Fruit fly (Drosophila melanogaster): Measurements from ENCODE around the gene Cyt-c-d.

The Cyt-c-d gene

DNA sequence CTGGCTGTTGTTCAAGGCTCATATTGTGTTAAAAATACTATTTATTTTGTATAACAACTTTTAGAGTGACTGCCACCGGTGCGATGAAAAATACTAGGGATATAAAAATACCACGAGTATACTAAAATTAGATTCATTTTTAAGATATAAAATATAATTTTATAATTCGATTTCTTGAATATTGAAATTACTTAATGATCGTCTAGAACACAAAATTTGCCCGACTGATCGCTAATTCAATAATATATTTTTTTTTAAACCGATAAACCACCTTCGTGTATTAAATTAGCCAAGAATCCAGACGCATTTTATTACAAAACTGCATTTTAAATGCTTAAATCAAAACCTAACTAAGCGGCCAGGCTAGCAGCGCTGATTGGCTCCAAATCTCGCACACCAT, 15.2 kb downstream of the Cyt-c-d start, which contains the start of gene CG17996:
CG17996 (minus strand) TSS at position 101 of the 400 bp plus-strand sequence.
- TF ChIP-seq CG15710 (tag; optimal IDR thresholded peaks at IDR 0.05) (no peak), CG17806 (tag; optimal IDR thresholded peaks at IDR 0.05) (no peak), CG4496 (GFP tag; IDR thresholded peaks at IDR 0.05) (no peak), CG32121 (GFP tag; IDR thresholded peaks at IDR 0.05) (no peak), EcR (GFP tag; optimal IDR thresholded peaks at IDR 0.05) (no peak), Pif1B (GFP tag; optimal IDR thresholded peaks at IDR 0.05) (no peak), CG10348 (GFP tag; IDR thresholded peaks at IDR 0.05) (no peak), D1 (tag; optimal IDR thresholded peaks at IDR 0.05) (no peak), Ets98B (GFP tag; IDR thresholded peaks at IDR 0.05) (no peak), CG9948 (tag; optimal IDR thresholded peaks at IDR 0.05) (no peak), CG8159 (tag; optimal IDR thresholded peaks at IDR 0.05) (no peak), gl (tag; optimal IDR thresholded peaks at IDR 0.05) (no peak), rn (GFP tag; IDR thresholded peaks at IDR 0.05) (no peak), Snoo (tag; optimal IDR thresholded peaks at IDR 0.05) (no peak), CG14655 (GFP tag; optimal IDR thresholded peaks at IDR 0.05) (no peak), CG13204 (GFP tag; optimal IDR thresholded peaks at IDR 0.05) (no peak), Pif1A (GFP tag; optimal IDR thresholded peaks at IDR 0.05) (no peak), CG34367 (tag; optimal IDR thresholded peaks at IDR 0.05) (no peak), CG12605 (GFP tag; IDR thresholded peaks at IDR 0.05) (no peak)

DNA sequence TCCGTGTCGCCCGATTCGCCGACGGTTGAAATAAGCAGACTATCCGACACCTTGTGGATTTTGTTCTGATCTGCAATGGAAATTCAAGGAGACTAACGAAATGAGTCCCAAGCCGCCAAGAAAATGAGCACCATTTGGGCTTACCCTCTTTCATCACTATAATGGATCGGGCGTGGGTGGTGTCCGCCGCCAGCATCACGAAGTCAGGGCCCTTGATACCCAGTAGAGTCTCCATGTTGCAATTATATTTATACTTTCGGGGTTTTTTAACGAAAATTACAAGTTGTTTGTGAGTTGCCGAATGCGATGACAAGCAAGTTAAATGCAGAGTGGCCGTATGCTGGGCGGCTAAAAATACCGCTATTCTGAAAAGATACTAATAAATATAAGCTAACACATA, 16.1 kb downstream of the Cyt-c-d start, which contains the start of gene Prosbeta4:
Prosbeta4 (minus strand) TSS at position 335 of the 400 bp plus-strand sequence.
- no peak for TF ChIP-seq CG34367 (tag; optimal IDR thresholded peaks at IDR 0.05)
- no peak for TF ChIP-seq CG10348 (GFP tag; IDR thresholded peaks at IDR 0.05)
- no peak for TF ChIP-seq CG13204 (GFP tag; optimal IDR thresholded peaks at IDR 0.05)
- TF ChIP-seq CG8301 (tag; optimal IDR thresholded peaks at IDR 0.05) = no peak
- no peak for TF ChIP-seq CG9948 (tag; optimal IDR thresholded peaks at IDR 0.05)
- no peak for TF ChIP-seq rn (GFP tag; IDR thresholded peaks at IDR 0.05)
- no peak for TF ChIP-seq CG17806 (tag; optimal IDR thresholded peaks at IDR 0.05)
- no peak for TF ChIP-seq CG15710 (tag; optimal IDR thresholded peaks at IDR 0.05)
- TF ChIP-seq CG8159 (tag; optimal IDR thresholded peaks at IDR 0.05) = no peak
- no peak for TF ChIP-seq Pif1A (GFP tag; optimal IDR thresholded peaks at IDR 0.05)
- no peak for TF ChIP-seq CG4496 (GFP tag; IDR thresholded peaks at IDR 0.05)
- no peak for TF ChIP-seq gl (tag; optimal IDR thresholded peaks at IDR 0.05)

DNA sequence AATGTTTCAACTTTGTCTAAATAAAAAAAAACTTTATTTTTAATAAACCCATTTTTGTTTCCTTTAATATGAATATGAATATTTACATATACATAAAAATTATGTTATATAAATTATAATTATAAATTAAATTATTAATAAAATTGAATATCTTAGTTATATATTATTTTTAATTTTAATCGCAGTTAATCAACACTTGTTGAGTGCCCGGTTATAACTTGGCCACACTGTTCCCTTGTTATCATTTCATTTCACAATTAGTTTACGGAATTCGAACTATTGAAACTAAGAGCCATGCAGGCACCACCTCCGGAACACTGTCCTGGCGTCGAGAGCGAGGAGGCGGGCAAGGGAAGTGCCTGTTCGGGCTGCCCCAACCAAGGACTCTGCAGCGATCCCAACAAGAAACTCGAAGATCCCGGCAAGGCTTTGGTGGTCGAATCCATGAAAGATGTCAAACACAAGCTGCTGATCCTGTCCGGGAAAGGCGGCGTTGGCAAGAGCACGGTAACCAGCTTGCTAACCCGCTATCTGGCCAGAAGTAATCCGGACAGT, 16.7 kb downstream of the Cyt-c-d start, which contains the start of gene Nubp1:
Nubp1 (plus strand) TSS at position 213 of the 555 bp plus-strand sequence.
- TF ChIP-seq CG15710 (tag; optimal IDR thresholded peaks at IDR 0.05) (no peak), CG9948 (tag; optimal IDR thresholded peaks at IDR 0.05) (no peak), gl (tag; optimal IDR thresholded peaks at IDR 0.05) (no peak), CG34367 (tag; optimal IDR thresholded peaks at IDR 0.05) (no peak), D1 (tag; optimal IDR thresholded peaks at IDR 0.05) (no peak), rn (GFP tag; IDR thresholded peaks at IDR 0.05) (no peak)

DNA sequence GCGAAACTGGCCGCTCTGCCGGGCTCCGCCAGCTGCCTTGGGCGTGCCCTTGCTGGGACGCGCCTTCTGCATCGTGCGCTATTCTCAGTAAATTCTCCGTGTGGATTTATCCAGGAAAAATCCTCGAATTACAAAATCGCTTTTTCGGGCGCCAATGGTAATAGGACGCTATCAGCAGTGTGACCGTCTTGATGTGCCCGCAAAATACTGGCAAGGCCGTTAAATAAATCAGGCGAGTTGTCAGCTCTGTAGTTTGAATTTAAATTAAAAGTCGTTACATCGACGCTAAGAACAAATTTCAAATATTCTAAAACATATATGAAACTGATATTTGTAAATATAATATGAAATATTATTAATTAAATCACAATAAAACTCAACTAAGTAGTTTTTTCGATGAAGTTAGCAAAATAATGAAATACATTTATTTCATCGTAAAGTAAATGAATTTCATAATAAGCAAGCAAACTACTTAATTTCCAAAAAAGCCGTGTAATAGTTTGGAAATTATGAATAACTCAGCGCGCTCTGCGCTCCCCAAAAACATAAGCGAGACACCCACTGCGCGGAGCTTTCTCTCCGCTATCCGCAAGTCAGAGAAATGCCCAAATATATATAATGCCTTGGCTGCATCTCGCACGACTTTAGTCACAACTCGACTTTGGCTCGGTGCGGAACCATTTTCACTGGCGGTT, 22.7 kb downstream of the Cyt-c-d start, which contains the start of the genes glu and ChLD3:
glu (minus strand) TSS at position 183 of the 695 bp plus-strand sequence.
ChLD3 (plus strand) TSS at position 645 of the 695 bp plus-strand sequence.
- TF ChIP-seq CG17806 (tag; optimal IDR thresholded peaks at IDR 0.05) = no peak
- no peak for TF ChIP-seq CG13204 (GFP tag; optimal IDR thresholded peaks at IDR 0.05)
- no peak for TF ChIP-seq CG9948 (tag; optimal IDR thresholded peaks at IDR 0.05)
- no peak for TF ChIP-seq CG15710 (tag; optimal IDR thresholded peaks at IDR 0.05)
- no peak for TF ChIP-seq CG8301 (tag; optimal IDR thresholded peaks at IDR 0.05)
- TF ChIP-seq D1 (tag; optimal IDR thresholded peaks at IDR 0.05) = no peak
- TF ChIP-seq CG32121 (GFP tag; IDR thresholded peaks at IDR 0.05) = no peak
- no peak for TF ChIP-seq CG34367 (tag; optimal IDR thresholded peaks at IDR 0.05)
- TF ChIP-seq EcR (GFP tag; optimal IDR thresholded peaks at IDR 0.05) = no peak
- no peak for TF ChIP-seq Pif1B (GFP tag; optimal IDR thresholded peaks at IDR 0.05)
- no peak for TF ChIP-seq CG12605 (GFP tag; IDR thresholded peaks at IDR 0.05)
- no peak for TF ChIP-seq fd96Ca (GFP tag; IDR thresholded peaks at IDR 0.05)

DNA sequence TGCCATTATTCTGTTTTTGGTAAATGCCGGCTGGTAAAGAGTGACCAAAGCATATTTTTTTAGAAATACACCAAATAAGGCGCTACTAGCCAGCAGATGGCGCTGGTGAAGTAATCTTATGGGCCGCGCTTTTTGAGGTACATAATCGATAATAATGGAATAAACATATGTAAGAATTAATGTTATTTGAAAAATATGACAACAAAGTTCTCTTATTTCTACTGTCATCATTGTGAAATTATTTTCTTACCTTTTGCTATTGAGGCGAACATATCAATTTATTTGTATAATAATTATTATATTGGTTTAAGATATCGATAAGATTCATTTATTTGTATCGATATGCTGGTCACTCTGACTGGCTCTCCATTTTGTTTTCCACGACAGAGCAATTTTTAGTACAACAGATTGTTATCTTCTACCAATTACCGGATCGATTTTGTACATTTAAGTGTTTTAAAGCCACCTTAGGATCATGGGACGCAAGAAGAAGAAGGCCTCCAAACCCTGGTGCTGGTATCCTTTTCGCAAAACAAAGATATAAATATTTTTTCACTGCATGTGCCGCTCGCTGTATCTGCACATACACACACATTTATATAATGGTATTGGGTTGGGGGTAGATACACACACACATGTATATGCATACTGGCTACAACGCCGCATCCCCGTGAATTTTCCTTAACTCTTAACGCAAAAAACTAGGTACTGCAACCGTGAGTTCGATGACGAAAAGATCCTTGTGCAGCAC, 27.5 kb downstream of the Cyt-c-d start, which contains the start of the genes LSm7 and BuGZ:
LSm7 (minus strand) TSS at position 46 of the 751 bp plus-strand sequence.
BuGZ (plus strand) TSS at position 351 of the 751 bp plus-strand sequence.
- TF ChIP-seq CG17806 (tag; optimal IDR thresholded peaks at IDR 0.05) (no peak), gl (tag; optimal IDR thresholded peaks at IDR 0.05) (no peak), Snoo (tag; optimal IDR thresholded peaks at IDR 0.05) (no peak), fd96Ca (GFP tag; IDR thresholded peaks at IDR 0.05) (no peak), CG12605 (GFP tag; IDR thresholded peaks at IDR 0.05) (no peak), CG14655 (GFP tag; optimal IDR thresholded peaks at IDR 0.05) (no peak), EcR (GFP tag; optimal IDR thresholded peaks at IDR 0.05) (no peak), CG32121 (GFP tag; IDR thresholded peaks at IDR 0.05) (no peak)

DNA sequence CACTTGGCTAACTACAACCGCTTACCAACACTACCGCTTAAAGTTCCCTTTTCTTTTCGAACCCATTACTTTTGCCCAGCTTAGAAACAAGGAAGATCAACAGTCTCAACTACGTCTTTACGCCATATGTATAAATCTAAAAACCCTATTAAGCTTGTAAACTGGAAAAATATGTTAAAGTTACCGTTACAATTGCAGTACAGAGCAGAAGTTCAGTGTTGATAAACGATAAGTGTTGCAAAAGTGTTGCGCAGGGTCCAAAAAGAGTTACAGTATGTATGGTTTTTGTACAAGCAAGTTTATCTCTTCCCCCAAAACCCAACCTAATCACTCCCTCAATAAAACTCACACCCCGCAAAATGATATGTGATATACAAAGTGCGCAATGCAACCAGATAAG, 31.5 kb downstream of the Cyt-c-d start:
- no peak for TF ChIP-seq Pif1B (GFP tag; optimal IDR thresholded peaks at IDR 0.05)
- no peak for TF ChIP-seq fd96Ca (GFP tag; IDR thresholded peaks at IDR 0.05)
- no peak for TF ChIP-seq CG32121 (GFP tag; IDR thresholded peaks at IDR 0.05)
- no peak for TF ChIP-seq rn (GFP tag; IDR thresholded peaks at IDR 0.05)
- TF ChIP-seq CG12605 (GFP tag; IDR thresholded peaks at IDR 0.05) = no peak
- TF ChIP-seq D1 (tag; optimal IDR thresholded peaks at IDR 0.05) = no peak
- TF ChIP-seq EcR (GFP tag; optimal IDR thresholded peaks at IDR 0.05) = no peak
- TF ChIP-seq gl (tag; optimal IDR thresholded peaks at IDR 0.05) = no peak
- TF ChIP-seq CG15710 (tag; optimal IDR thresholded peaks at IDR 0.05) = no peak
- no peak for TF ChIP-seq CG4496 (GFP tag; IDR thresholded peaks at IDR 0.05)
- no peak for TF ChIP-seq CG14655 (GFP tag; optimal IDR thresholded peaks at IDR 0.05)

Measured in whole organism, pupa.